Worm (Caenorhabditis elegans): ENCODE data around the gene R01H10.4.

Gene R01H10.4

ce11 chrIII:10300078-10300477 is 45.5 kb downstream of the R01H10.4 start, which contains the start of gene vglu-3:
Gene vglu-3 (plus strand): TSS chrIII:10300378.
- TF ChIP-seq pag-3 (tag; optimal IDR thresholded peaks at IDR 0.05; ENCODE audit: borderline replicate concordance) (no peak), ceh-34 (tag; optimal IDR thresholded peaks at IDR 0.05) (no peak), ceh-48 (tag; optimal IDR thresholded peaks at IDR 0.05) (no peak), C38D4.7 (GFP tag; optimal IDR thresholded peaks at IDR 0.05) (no peak), syd-9 (tag; optimal IDR thresholded peaks at IDR 0.05) (no peak), ceh-19 (GFP tag; optimal IDR thresholded peaks at IDR 0.05) (no peak), lin-11 (tag; optimal IDR thresholded peaks at IDR 0.05) (no peak), fkh-10 (GFP tag; optimal IDR thresholded peaks at IDR 0.05) (no peak), tbx-2 (tag; optimal IDR thresholded peaks at IDR 0.05) (no peak), C08G9.2 (tag; optimal IDR thresholded peaks at IDR 0.05) (no peak), npax-4 (tag; optimal IDR thresholded peaks at IDR 0.05) (no peak), fkh-6 (tag; optimal IDR thresholded peaks at IDR 0.05) (no peak), unc-3 (GFP tag; conservative IDR thresholded peaks at IDR 0.05) (no peak), unc-3 (tag; optimal IDR thresholded peaks at IDR 0.05) (no peak), pha-2 (tag; optimal IDR thresholded peaks at IDR 0.05) (no peak), Y22D7AL.16 (tag; optimal IDR thresholded peaks at IDR 0.05) (no peak), ztf-16 (tag; optimal IDR thresholded peaks at IDR 0.05) (no peak), mec-3 (tag; optimal IDR thresholded peaks at IDR 0.05; ENCODE audit: borderline replicate concordance) (no peak), nfya-1 (tag; optimal IDR thresholded peaks at IDR 0.05) (no peak)

- TF ChIP-seq ceh-18 (tag; optimal IDR thresholded peaks at IDR 0.05), result no peak
- TF ChIP-seq C38D4.7 (GFP tag; optimal IDR thresholded peaks at IDR 0.05), result no peak
- no peak for TF ChIP-seq fkh-10 (GFP tag; optimal IDR thresholded peaks at IDR 0.05)
- no peak for TF ChIP-seq unc-86 (tag; optimal IDR thresholded peaks at IDR 0.05)
- no peak for TF ChIP-seq ceh-45 (GFP tag; IDR thresholded peaks at IDR 0.05)
- TF ChIP-seq ceh-22 (tag; optimal IDR thresholded peaks at IDR 0.05), result no peak
- TF ChIP-seq ceh-24 (tag; optimal IDR thresholded peaks at IDR 0.05), result no peak
- no peak for TF ChIP-seq ttx-3 (tag; optimal IDR thresholded peaks at IDR 0.05)
- no peak for TF ChIP-seq fax-1 (tag; optimal IDR thresholded peaks at IDR 0.05)
- no peak for TF ChIP-seq T23F11.4 (GFP tag; optimal IDR thresholded peaks at IDR 0.05)
- TF ChIP-seq npax-4 (tag; optimal IDR thresholded peaks at IDR 0.05), result no peak
- no peak for TF ChIP-seq hlh-8 (tag; optimal IDR thresholded peaks at IDR 0.05)
- TF ChIP-seq hlh-30 (tag; optimal IDR thresholded peaks at IDR 0.05; ENCODE audit: insufficient read depth), result no peak
These were observed 50.7 kb downstream of the R01H10.4 start for ce11 chrIII:10305295-10305694.

DNA sequence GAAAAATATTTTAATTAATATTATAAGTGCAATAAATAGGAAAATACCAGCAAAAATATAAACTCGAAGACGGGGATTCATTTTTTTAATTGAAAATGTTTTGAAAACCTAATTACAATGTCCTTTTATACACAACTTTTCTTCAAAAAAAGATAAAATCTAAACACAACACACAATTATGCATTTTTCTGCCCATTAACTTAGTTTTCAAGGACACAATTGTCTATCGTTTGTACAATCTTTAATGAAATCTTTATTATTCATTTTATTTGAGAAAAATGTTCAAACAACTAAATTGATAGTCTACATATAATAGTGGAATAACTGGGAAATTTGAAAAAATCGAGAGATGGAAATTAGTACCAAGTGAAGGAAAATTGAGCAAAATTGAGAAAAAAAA is 51.4 kb downstream of the R01H10.4 start, which contains the start of gene T07A5.1:
Gene T07A5.1 (minus strand): TSS at position 149 of the 400 bp plus-strand sequence.
- TF ChIP-seq hlh-8 (tag; optimal IDR thresholded peaks at IDR 0.05) (no peak), tbx-2 (tag; optimal IDR thresholded peaks at IDR 0.05) (no peak), npax-4 (tag; optimal IDR thresholded peaks at IDR 0.05) (no peak), tbx-7 (tag; optimal IDR thresholded peaks at IDR 0.05) (no peak), ama-1 (optimal IDR thresholded peaks at IDR 0.05) (no peak), nhr-11 (tag; optimal IDR thresholded peaks at IDR 0.05) (no peak), ceh-24 (tag; optimal IDR thresholded peaks at IDR 0.05) (no peak), ceh-22 (tag; optimal IDR thresholded peaks at IDR 0.05) (no peak), odd-2 (tag; optimal IDR thresholded peaks at IDR 0.05) (no peak), ceh-2 (tag; optimal IDR thresholded peaks at IDR 0.05) (no peak)
